Fruit fly (Drosophila melanogaster): Measurements from ENCODE around the gene rudhira.

Gene rudhira

dm6 chrX:11818047-11818766 lies 1.5 kb downstream of the rudhira start (continued):
- TF ChIP-seq dysf (GFP tag; IDR thresholded peaks at IDR 0.05) (peak; percentile 94), CG11695 (GFP tag; IDR thresholded peaks at IDR 0.05) (peak; percentile 96), eve (GFP tag; optimal IDR thresholded peaks at IDR 0.05) (peak in 1 of 2 experiments; percentile 98), Spps (tag; optimal IDR thresholded peaks at IDR 0.05) (peak; percentile 93), en (GFP tag; optimal IDR thresholded peaks at IDR 0.05) (peak; percentile 93), cad (GFP tag; optimal IDR thresholded peaks at IDR 0.05) (no peak), hth (optimal IDR thresholded peaks at IDR 0.05) (no peak), YL-1 (GFP tag; optimal IDR thresholded peaks at IDR 0.05) (peak; percentile 26), CG30431 (GFP tag; optimal IDR thresholded peaks at IDR 0.05) (peak; percentile 90), CG4820 (GFP tag; optimal IDR thresholded peaks at IDR 0.05) (peak; percentile 94), Trl (optimal IDR thresholded peaks at IDR 0.05) (peak in 1 of 2 experiments; percentile 87), Trl (GFP tag; optimal IDR thresholded peaks at IDR 0.05) (peak; percentile 96), Ada2b (GFP tag; IDR thresholded peaks at IDR 0.05) (peak; percentile 96), CG5180 (GFP tag; optimal IDR thresholded peaks at IDR 0.05) (peak; percentile 80), amos (GFP tag; IDR thresholded peaks at IDR 0.05; ENCODE audit: partially characterized antibody) (no peak), CG8388 (GFP tag; optimal IDR thresholded peaks at IDR 0.05) (peak; percentile 98), emc (GFP tag; optimal IDR thresholded peaks at IDR 0.05) (peak; percentile 80), CG2889 (GFP tag; IDR thresholded peaks at IDR 0.05) (peak; percentile 90), Hsf (GFP tag; optimal IDR thresholded peaks at IDR 0.05) (peak; percentile 95), zen2 (GFP tag; IDR thresholded peaks at IDR 0.05; ENCODE audit: partially characterized antibody) (no peak), cato (GFP tag; optimal IDR thresholded peaks at IDR 0.05; ENCODE audit: borderline replicate concordance) (peak; percentile 85), Hey (tag; optimal IDR thresholded peaks at IDR 0.05) (peak; percentile 55), CG9437 (GFP tag; optimal IDR thresholded peaks at IDR 0.05) (peak; percentile 86), hb (GFP tag; IDR thresholded peaks at IDR 0.05; ENCODE audit: partially characterized antibody) (peak; percentile 62; the same call in 1 of the 3 replicates), Opbp (GFP tag; IDR thresholded peaks at IDR 0.05; ENCODE audit: partially characterized antibody) (no peak), pzg (GFP tag; optimal IDR thresholded peaks at IDR 0.05) (peak; percentile 13), ranshi (GFP tag; IDR thresholded peaks at IDR 0.05) (peak; percentile 93), zen (tag; optimal IDR thresholded peaks at IDR 0.05) (peak; percentile 82), CG12299 (tag; optimal IDR thresholded peaks at IDR 0.05) (peak; percentile 88), ftz-f1 (GFP tag; optimal IDR thresholded peaks at IDR 0.05) (peak; percentile 10), CG8924 (tag; optimal IDR thresholded peaks at IDR 0.05) (peak; percentile 96), tll (GFP tag; optimal IDR thresholded peaks at IDR 0.05) (no peak), gcm2 (GFP tag; optimal IDR thresholded peaks at IDR 0.05) (peak; percentile 91), CG17829 (tag; optimal IDR thresholded peaks at IDR 0.05) (peak; percentile 95), wdn (GFP tag; IDR thresholded peaks at IDR 0.05) (peak; percentile 88), CG15011 (GFP tag; optimal IDR thresholded peaks at IDR 0.05) (peak; percentile 87), Mrtf (GFP tag; IDR thresholded peaks at IDR 0.05) (peak; percentile 90), Dad (GFP tag; optimal IDR thresholded peaks at IDR 0.05) (peak; percentile 85), Dip3 (GFP tag; optimal IDR thresholded peaks at IDR 0.05) (peak; percentile 87), Nf-YC (tag; optimal IDR thresholded peaks at IDR 0.05) (peak; percentile 84), zfh2 (GFP tag; optimal IDR thresholded peaks at IDR 0.05) (peak; percentile 87), CG30403 (GFP tag; optimal IDR thresholded peaks at IDR 0.05) (peak; percentile 94), CG34376 (GFP tag; optimal IDR thresholded peaks at IDR 0.05) (peak; percentile 80), CG12155 (GFP tag; optimal IDR thresholded peaks at IDR 0.05) (peak; percentile 92), CG18011 (GFP tag; optimal IDR thresholded peaks at IDR 0.05) (peak; percentile 84), CG31224 (GFP tag; IDR thresholded peaks at IDR 0.05) (peak; percentile 82), mirr (GFP tag; optimal IDR thresholded peaks at IDR 0.05) (peak; percentile 86), CG3726 (GFP tag; IDR thresholded peaks at IDR 0.05) (peak; percentile 91), sisA (GFP tag; IDR thresholded peaks at IDR 0.05) (peak; percentile 93), Lim3 (GFP tag; IDR thresholded peaks at IDR 0.05) (peak; percentile 73; the same call in 1 of the 2 replicates)

Measured in whole organism, embryonic.